Worm (Caenorhabditis elegans): ENCODE results near the gene K01A6.5.

DNA sequence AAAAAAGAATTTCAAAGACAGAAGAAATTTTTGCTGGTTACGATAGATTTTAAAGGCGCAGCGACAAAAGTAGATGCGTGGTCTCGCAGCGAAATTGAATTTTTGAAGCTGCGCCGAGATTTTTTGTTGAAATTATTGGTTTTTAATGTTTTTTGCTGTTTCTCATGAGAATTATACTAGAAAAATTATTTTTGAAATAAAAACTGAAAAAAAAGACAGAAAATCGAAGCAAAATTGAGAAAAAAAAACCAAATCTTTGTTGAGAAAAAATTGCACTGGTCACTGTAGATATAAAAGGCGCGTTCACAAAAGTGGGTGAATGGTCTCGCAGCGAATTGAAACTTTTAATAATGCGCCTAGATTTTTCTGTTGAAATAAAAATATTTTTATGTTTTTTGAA is 46.9 kb upstream of the K01A6.5 start:
- TF ChIP-seq che-1 (tag; optimal IDR thresholded peaks at IDR 0.05) (no peak), pag-3 (tag; optimal IDR thresholded peaks at IDR 0.05; ENCODE audit: borderline replicate concordance) (no peak), dmd-4 (tag; optimal IDR thresholded peaks at IDR 0.05; ENCODE audit: borderline replicate concordance) (no peak), npax-4 (tag; optimal IDR thresholded peaks at IDR 0.05) (no peak), ref-2 (tag; optimal IDR thresholded peaks at IDR 0.05) (no peak), unc-3 (GFP tag; conservative IDR thresholded peaks at IDR 0.05) (no peak), unc-3 (tag; optimal IDR thresholded peaks at IDR 0.05) (no peak), zip-5 (tag; optimal IDR thresholded peaks at IDR 0.05) (no peak)

Data from whole organism, late embryonic.